Fruit fly (Drosophila melanogaster): Measurements from ENCODE around the gene CG7600.

CG7600 gene

DNA sequence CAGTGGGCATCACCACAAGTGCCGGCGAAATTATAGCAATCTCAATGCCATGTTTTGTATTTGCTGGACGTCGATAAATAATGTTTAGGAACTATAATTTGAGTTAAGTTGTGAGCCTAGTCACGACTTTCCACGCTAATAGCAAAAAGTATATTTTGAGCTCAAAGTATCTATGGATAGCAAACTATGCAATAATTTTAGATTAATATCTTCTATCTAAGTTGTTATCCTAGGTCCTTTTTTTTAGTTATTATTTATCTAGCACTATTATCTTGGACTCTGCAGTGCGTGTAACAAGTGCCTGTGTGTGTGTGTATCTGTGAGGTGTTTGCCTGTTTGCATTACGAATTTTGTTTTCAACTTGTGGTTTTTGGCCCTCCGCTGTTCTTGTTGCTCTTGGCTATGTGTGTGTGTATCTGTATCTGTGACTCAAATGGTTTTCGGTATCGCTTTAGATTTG lies 49.7 kb downstream of the CG7600 start (continued):
- TF ChIP-seq B-H1 (GFP tag; IDR thresholded peaks at IDR 0.05) (peak; percentile 66), CG8944 (GFP tag; optimal IDR thresholded peaks at IDR 0.05) (peak; percentile 61), tgo (GFP tag; IDR thresholded peaks at IDR 0.05) (peak; percentile 78), CG13624 (GFP tag; optimal IDR thresholded peaks at IDR 0.05) (peak; percentile 84), CG7745 (tag; optimal IDR thresholded peaks at IDR 0.05) (no peak), ftz-f1 (GFP tag; optimal IDR thresholded peaks at IDR 0.05) (no peak), pfk (GFP tag; optimal IDR thresholded peaks at IDR 0.05) (no peak), CG18619 (GFP tag; optimal IDR thresholded peaks at IDR 0.05) (peak; percentile 85), gfzf (GFP tag; optimal IDR thresholded peaks at IDR 0.05) (no peak), HLH4C (GFP tag; IDR thresholded peaks at IDR 0.05; ENCODE audit: partially characterized antibody) (no peak), pnt (GFP tag; optimal IDR thresholded peaks at IDR 0.05) (peak; percentile 58), amos (GFP tag; IDR thresholded peaks at IDR 0.05; ENCODE audit: partially characterized antibody) (no peak), tap (tag; optimal IDR thresholded peaks at IDR 0.05) (peak; percentile 35), CG4820 (GFP tag; optimal IDR thresholded peaks at IDR 0.05) (peak; percentile 38), sens (GFP tag) (peak; percentile 97), CG18262 (tag; optimal IDR thresholded peaks at IDR 0.05) (peak; percentile 82), CTCF (GFP tag; optimal IDR thresholded peaks at IDR 0.05) (peak; percentile 8), Awh (GFP tag; IDR thresholded peaks at IDR 0.05) (no peak), CG13775 (GFP tag; optimal IDR thresholded peaks at IDR 0.05) (peak; percentile 81), stwl (tag; optimal IDR thresholded peaks at IDR 0.05) (no peak), CG16813 (GFP tag; IDR thresholded peaks at IDR 0.05; ENCODE audit: partially characterized antibody) (no peak), hbn (GFP tag; IDR thresholded peaks at IDR 0.05; ENCODE audit: partially characterized antibody) (no peak), dpn (GFP tag; optimal IDR thresholded peaks at IDR 0.05) (peak; percentile 68 to 83), ato (GFP tag; IDR thresholded peaks at IDR 0.05; ENCODE audit: partially characterized antibody) (no peak), CG11093 (GFP tag; IDR thresholded peaks at IDR 0.05) (peak; percentile 70), CG7786 (GFP tag; optimal IDR thresholded peaks at IDR 0.05) (peak; percentile 54), Mrtf (GFP tag; IDR thresholded peaks at IDR 0.05) (peak; percentile 48; the same call in 1 of the 3 replicates), grn (GFP tag; optimal IDR thresholded peaks at IDR 0.05) (peak; percentile 44), CG34376 (GFP tag; optimal IDR thresholded peaks at IDR 0.05) (peak; percentile 63), CG18599 (GFP tag; optimal IDR thresholded peaks at IDR 0.05) (peak; percentile 74), dm (GFP tag; optimal IDR thresholded peaks at IDR 0.05) (peak; percentile 62), PHDP (tag; optimal IDR thresholded peaks at IDR 0.05) (peak; percentile 86), pho (GFP tag; optimal IDR thresholded peaks at IDR 0.05) (peak; percentile 83), CG12071 (GFP tag; optimal IDR thresholded peaks at IDR 0.05) (peak; percentile 57), ab (GFP tag; optimal IDR thresholded peaks at IDR 0.05) (peak; percentile 47), D19A (tag; optimal IDR thresholded peaks at IDR 0.05) (peak; percentile 53), MESR4 (GFP tag; optimal IDR thresholded peaks at IDR 0.05) (no peak), Opbp (GFP tag; IDR thresholded peaks at IDR 0.05; ENCODE audit: partially characterized antibody) (no peak), CG8359 (GFP tag; optimal IDR thresholded peaks at IDR 0.05; ENCODE audit: borderline replicate concordance) (peak; percentile 56), Aef1 (GFP tag; IDR thresholded peaks at IDR 0.05) (peak; percentile 67), CG15011 (GFP tag; optimal IDR thresholded peaks at IDR 0.05) (peak; percentile 85), twi (tag; optimal IDR thresholded peaks at IDR 0.05) (peak; percentile 10), CG18764 (GFP tag; optimal IDR thresholded peaks at IDR 0.05) (peak; percentile 8), Eip74EF (GFP tag; optimal IDR thresholded peaks at IDR 0.05) (peak in 1 of 2 experiments; percentile 26), Hr39 (optimal IDR thresholded peaks at IDR 0.05) (no peak), CG8281 (tag; optimal IDR thresholded peaks at IDR 0.05) (peak; percentile 56), peb (GFP tag; IDR thresholded peaks at IDR 0.05) (0 out of 2 replicates have a peak, but pooled peaks have one; percentile 44), hth (optimal IDR thresholded peaks at IDR 0.05) (no peak), CG15601 (tag; optimal IDR thresholded peaks at IDR 0.05) (peak; percentile 67), fd96Cb (tag; optimal IDR thresholded peaks at IDR 0.05) (peak; percentile 75), Deaf1 (tag; optimal IDR thresholded peaks at IDR 0.05) (peak; percentile 41)
